Fruit fly (Drosophila melanogaster): ENCODE results near the gene hb.

The hb gene

dm6 chr3R:8740118-8740517, 42.5 kb upstream of the hb start:
- TF ChIP-seq chinmo (GFP tag; IDR thresholded peaks at IDR 0.05; ENCODE audit: partially characterized antibody) = 0 out of 4 replicates have a peak, but pooled peaks have one; percentile 10
- TF ChIP-seq jigr1 (GFP tag; IDR thresholded peaks at IDR 0.05) = no peak
- TF ChIP-seq CG17829 (tag; optimal IDR thresholded peaks at IDR 0.05) = peak; percentile 96
- peak; percentile 37 for TF ChIP-seq sd (tag; optimal IDR thresholded peaks at IDR 0.05)
- TF ChIP-seq CG17802 (tag; optimal IDR thresholded peaks at IDR 0.05) = no peak
- no peak for TF ChIP-seq ase (GFP tag; IDR thresholded peaks at IDR 0.05)
- no peak for TF ChIP-seq dmrt11E (tag; optimal IDR thresholded peaks at IDR 0.05)

- TF ChIP-seq Ravus (GFP tag; IDR thresholded peaks at IDR 0.05) (no peak), CG16863 (GFP tag; optimal IDR thresholded peaks at IDR 0.05) (no peak), CG2712 (tag; optimal IDR thresholded peaks at IDR 0.05) (peak; percentile 4), CHES-1-like (GFP tag; optimal IDR thresholded peaks at IDR 0.05) (no peak), seq (GFP tag; IDR thresholded peaks at IDR 0.05) (no peak), Myb (GFP tag; optimal IDR thresholded peaks at IDR 0.05) (no peak), CG10147 (GFP tag; optimal IDR thresholded peaks at IDR 0.05) (no peak), ab (GFP tag; optimal IDR thresholded peaks at IDR 0.05) (no peak), ato (GFP tag; IDR thresholded peaks at IDR 0.05; ENCODE audit: partially characterized antibody) (no peak), btn (GFP tag; optimal IDR thresholded peaks at IDR 0.05) (no peak), CG10979 (tag; optimal IDR thresholded peaks at IDR 0.05) (peak; percentile 7), cg (GFP tag; optimal IDR thresholded peaks at IDR 0.05) (no peak), CG4820 (GFP tag; optimal IDR thresholded peaks at IDR 0.05) (no peak), H15 (GFP tag; IDR thresholded peaks at IDR 0.05) (no peak), Stat92E (GFP tag; optimal IDR thresholded peaks at IDR 0.05) (peak in 1 of 3 experiments; percentile 27), CG7963 (GFP tag; IDR thresholded peaks at IDR 0.05; ENCODE audit: partially characterized antibody) (0 out of 3 replicates have a peak, but pooled peaks have one; percentile 18), bsh (GFP tag; optimal IDR thresholded peaks at IDR 0.05) (no peak), row (GFP tag; IDR thresholded peaks at IDR 0.05) (peak; percentile 14; the same call in 1 of the 3 replicates), CG5245 (GFP tag; optimal IDR thresholded peaks at IDR 0.05) (no peak), hb (GFP tag; IDR thresholded peaks at IDR 0.05; ENCODE audit: partially characterized antibody) (no peak), Atf3 (GFP tag; optimal IDR thresholded peaks at IDR 0.05) (no peak), sd (tag; optimal IDR thresholded peaks at IDR 0.05) (no peak), ap (GFP tag; IDR thresholded peaks at IDR 0.05) (no peak), CG3726 (GFP tag; IDR thresholded peaks at IDR 0.05) (no peak), CG18599 (GFP tag; optimal IDR thresholded peaks at IDR 0.05) (peak; percentile 9), CG17361 (GFP tag; IDR thresholded peaks at IDR 0.05) (no peak), CG4707 (GFP tag; optimal IDR thresholded peaks at IDR 0.05) (no peak), cas (GFP tag; IDR thresholded peaks at IDR 0.05) (no peak), Awh (GFP tag; IDR thresholded peaks at IDR 0.05) (no peak), Spps (tag; optimal IDR thresholded peaks at IDR 0.05) (no peak), repo (GFP tag; optimal IDR thresholded peaks at IDR 0.05) (no peak), ac (GFP tag; optimal IDR thresholded peaks at IDR 0.05) (no peak), CG2199 (GFP tag; IDR thresholded peaks at IDR 0.05) (peak; percentile 92; the same call in 2 of the 3 replicates), pros (GFP tag; optimal IDR thresholded peaks at IDR 0.05) (peak; percentile 10), CG4854 (GFP tag; optimal IDR thresholded peaks at IDR 0.05) (no peak), ind (GFP tag; optimal IDR thresholded peaks at IDR 0.05) (no peak), nerfin-2 (GFP tag; IDR thresholded peaks at IDR 0.05; ENCODE audit: partially characterized antibody) (no peak), Doc2 (GFP tag; IDR thresholded peaks at IDR 0.05) (no peak), CG17829 (tag; optimal IDR thresholded peaks at IDR 0.05) (no peak), tna (GFP tag; IDR thresholded peaks at IDR 0.05; ENCODE audit: partially characterized antibody) (no peak), lov (optimal IDR thresholded peaks at IDR 0.05) (no peak), lov (GFP tag; IDR thresholded peaks at IDR 0.05) (no peak), sens-2 (GFP tag; IDR thresholded peaks at IDR 0.05) (no peak)
Measured at dm6 chr3R:8739161-8739783, 41.6 kb upstream of the hb start.

All from whole organism, embryonic.